Fruit fly (Drosophila melanogaster) whole organism, pupa: ENCODE results near the gene CG10750.

Source experiments
- CG10348 ChIP-seq: fragments of 200-800 bp; sonication (Bioruptor generic); IDR thresholded peaks from 2 replicates; pipeline ENCODE4 v1.3.6; 2022; ENCODE audit warnings: missing biosample characterization, missing genetic modification characterization
- CG12605 ChIP-seq: fragments of 200-800 bp; sonication (Bioruptor generic); IDR thresholded peaks from 2 replicates; pipeline ENCODE4 v1.3.6; 2022; ENCODE audit warnings: missing biosample characterization, missing genetic modification characterization
- CG13204 ChIP-seq: fragments of 200-800 bp; sonication (Bioruptor generic); optimal IDR thresholded peaks from 2 replicates; lab custom pipeline; 2018; ENCODE audit warnings: missing biosample characterization, mild to moderate bottlenecking, missing genetic modification characterization, moderate library complexity
- CG14655 ChIP-seq: fragments of 200-800 bp; sonication (Bioruptor generic); optimal IDR thresholded peaks from 3 replicates; lab custom pipeline; 2017; ENCODE audit warnings: mild to moderate bottlenecking, missing biosample characterization, missing genetic modification reagents, missing genetic modification characterization
- CG15710 ChIP-seq: fragments of 200-800 bp; sonication (Bioruptor generic); optimal IDR thresholded peaks from 2 replicates; lab custom pipeline; 2018; ENCODE audit warnings: missing biosample characterization, mild to moderate bottlenecking, missing genetic modification characterization, moderate library complexity
- CG17806 ChIP-seq: fragments of 200-800 bp; sonication (Bioruptor generic); optimal IDR thresholded peaks from 2 replicates; lab custom pipeline; 2018; ENCODE audit warnings: missing biosample characterization, mild to moderate bottlenecking, missing genetic modification characterization, moderate library complexity
- CG32121 ChIP-seq: fragments of 200-800 bp; sonication (Bioruptor generic); IDR thresholded peaks from 2 replicates; pipeline ENCODE4 v1.3.6; 2022; ENCODE audit warnings: missing biosample characterization, missing genetic modification characterization
- CG34367 ChIP-seq: fragments of 200-800 bp; sonication (Bioruptor generic); optimal IDR thresholded peaks from 2 replicates; lab custom pipeline; 2018; ENCODE audit warnings: missing biosample characterization, mild to moderate bottlenecking, missing genetic modification characterization
- CG4496 ChIP-seq: fragments of 200-800 bp; sonication (Bioruptor generic); IDR thresholded peaks from 3 replicates; pipeline ENCODE4 v1.3.6; 2022; ENCODE audit warnings: missing biosample characterization, missing genetic modification characterization
- CG8159 ChIP-seq: fragments of 200-800 bp; sonication (Bioruptor generic); optimal IDR thresholded peaks from 3 replicates; lab custom pipeline; 2018; ENCODE audit warnings: missing biosample characterization, mild to moderate bottlenecking, missing genetic modification characterization, moderate library complexity
- CG8301 ChIP-seq: fragments of 200-800 bp; sonication (Bioruptor generic); optimal IDR thresholded peaks from 2 replicates; lab custom pipeline; 2018; ENCODE audit warnings: missing biosample characterization, mild to moderate bottlenecking, missing genetic modification characterization
- CG9948 ChIP-seq: fragments of 200-800 bp; sonication (Bioruptor generic); optimal IDR thresholded peaks from 2 replicates; lab custom pipeline; 2018; ENCODE audit warnings: missing biosample characterization, mild to moderate bottlenecking, missing genetic modification characterization, moderate library complexity
- D1 ChIP-seq: fragments of 200-800 bp; sonication (Bioruptor generic); optimal IDR thresholded peaks from 2 replicates; lab custom pipeline; 2018; ENCODE audit warnings: missing biosample characterization, mild to moderate bottlenecking, missing genetic modification characterization, moderate library complexity
- EcR ChIP-seq: fragments of 200-800 bp; sonication (Bioruptor generic); optimal IDR thresholded peaks from 3 replicates; lab custom pipeline; 2019; ENCODE audit warnings: missing biosample characterization, missing genetic modification characterization, mild to moderate bottlenecking, moderate library complexity, missing genetic modification reagents
- Ets98B ChIP-seq: fragments of 200-800 bp; sonication (Bioruptor generic); IDR thresholded peaks from 2 replicates; pipeline ENCODE4 v1.3.6; 2022; ENCODE audit warnings: missing biosample characterization, missing genetic modification characterization
- Pif1A ChIP-seq: fragments of 200-800 bp; sonication (Bioruptor generic); optimal IDR thresholded peaks from 3 replicates; lab custom pipeline; 2016; ENCODE audit warnings: missing biosample characterization, missing genetic modification characterization
- Pif1B ChIP-seq: fragments of 200-800 bp; sonication (Bioruptor generic); optimal IDR thresholded peaks from 3 replicates; lab custom pipeline; 2016; ENCODE audit warnings: missing biosample characterization, missing genetic modification characterization
- Snoo ChIP-seq: fragments of 200-800 bp; sonication (Bioruptor generic); optimal IDR thresholded peaks from 3 replicates; lab custom pipeline; 2017; ENCODE audit warnings: missing biosample characterization, mild to moderate bottlenecking, missing genetic modification characterization, inconsistent platforms
- fd96Ca ChIP-seq: fragments of 200-800 bp; sonication (Bioruptor generic); IDR thresholded peaks from 3 replicates; pipeline ENCODE4 v1.3.6; 2022; ENCODE audit warnings: missing biosample characterization, missing genetic modification characterization
- gl ChIP-seq: fragments of 200-800 bp; sonication (Bioruptor generic); optimal IDR thresholded peaks from 2 replicates; lab custom pipeline; 2018; ENCODE audit warnings: missing biosample characterization, mild to moderate bottlenecking, missing genetic modification characterization
- rn ChIP-seq: fragments of 200-800 bp; sonication (Bioruptor generic); IDR thresholded peaks from 2 replicates; pipeline ENCODE4 v1.3.6; 2022; ENCODE audit warnings: missing biosample characterization, missing genetic modification characterization

The CG10750 gene

DNA sequence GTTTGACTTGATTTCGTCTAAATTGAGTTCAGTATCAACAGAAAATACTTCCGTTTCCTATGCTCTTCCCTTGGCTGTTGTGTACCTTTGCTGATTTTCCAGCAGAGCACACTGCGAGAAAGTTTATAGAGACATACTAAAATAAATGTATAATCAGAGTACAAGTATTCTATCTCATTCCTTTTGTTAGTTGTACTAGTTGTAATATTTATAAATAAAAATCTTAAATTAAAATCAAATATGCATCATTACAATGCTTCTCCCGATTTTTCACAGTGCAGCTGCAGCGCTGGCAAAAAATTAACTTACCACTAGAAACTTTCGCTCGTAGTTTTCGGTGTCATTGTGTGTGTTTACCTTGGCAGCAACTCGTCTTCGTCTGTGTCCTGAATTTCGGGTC is 35.0 kb downstream of the CG10750 start:
- TF ChIP-seq CG4496 (GFP tag; lab: Robert Waterston, UW) (no peak), CG10348 (no peak), CG12605 (no peak), Pif1A (peak; percentile 3), gl (tag; lab: Kevin White, UChicago) (no peak), CG9948 (tag; lab: Kevin White, UChicago) (peak; percentile 22), CG14655 (GFP tag; lab: Kevin White, UChicago) (peak; percentile 39), CG8159 (tag; lab: Kevin White, UChicago) (peak; percentile 28), Ets98B (GFP tag; lab: Robert Waterston, UW) (0 out of 2 replicates have a peak, but pooled peaks have one; percentile 23), CG15710 (tag; lab: Kevin White, UChicago) (peak; percentile 14), CG32121 (GFP tag; lab: Robert Waterston, UW) (peak; percentile 30; the same call in 1 of the 2 replicates), fd96Ca (GFP tag; lab: Robert Waterston, UW) (0 out of 3 replicates have a peak, but pooled peaks have one; percentile 16), CG34367 (tag; lab: Kevin White, UChicago) (no peak), Snoo (tag; lab: Kevin White, UChicago) (no peak), rn (GFP tag; lab: Robert Waterston, UW) (no peak), CG13204 (GFP tag; lab: Kevin White, UChicago) (no peak), CG8301 (tag; lab: Kevin White, UChicago) (peak; percentile 14), CG17806 (peak; percentile 19)

DNA sequence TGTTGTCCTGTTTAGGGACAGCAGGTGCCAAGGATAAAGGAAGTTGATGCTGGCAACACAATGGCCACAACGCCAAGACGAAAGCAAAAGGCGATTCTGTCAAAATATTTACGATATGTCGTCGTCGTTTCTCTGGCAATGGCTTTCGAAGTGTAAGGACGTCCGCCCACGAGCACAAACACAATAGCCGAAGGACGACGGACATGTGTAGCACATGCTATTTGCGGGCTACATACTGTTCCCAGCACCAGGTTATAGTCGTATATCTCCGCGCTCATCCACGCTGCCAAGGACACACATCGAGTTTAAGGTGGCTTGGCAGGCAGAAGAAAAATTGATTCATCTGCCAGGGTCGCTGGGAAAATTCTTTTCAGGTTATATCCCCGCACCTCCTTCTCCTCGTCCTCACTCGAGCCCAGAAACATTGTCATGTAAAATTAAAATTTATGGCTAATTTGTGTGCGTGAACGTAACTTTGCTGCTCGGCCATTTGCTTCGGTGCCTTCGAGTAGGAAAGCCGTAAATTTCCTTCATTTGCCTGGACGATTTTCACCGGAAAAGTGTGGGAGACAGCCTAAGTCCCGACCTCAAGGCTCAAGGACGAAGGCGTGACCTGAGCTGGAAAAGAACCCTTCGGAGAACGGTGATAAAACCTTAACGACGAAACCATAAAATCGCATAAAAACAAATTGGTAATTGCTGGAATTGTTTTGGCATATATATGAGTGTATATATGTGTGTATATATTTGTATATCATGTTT is 38.1 kb downstream of the CG10750 start:
- no peak for TF ChIP-seq CG12605
- no peak for TF ChIP-seq CG9948 (tag; lab: Kevin White, UChicago)
- TF ChIP-seq CG14655 (GFP tag; lab: Kevin White, UChicago), result no peak
- TF ChIP-seq CG17806, result no peak
- TF ChIP-seq CG10348, result no peak
- no peak for TF ChIP-seq Pif1B (GFP tag; lab: Kevin White, UChicago)
- no peak for TF ChIP-seq gl (tag; lab: Kevin White, UChicago)
- TF ChIP-seq Snoo (tag; lab: Kevin White, UChicago), result no peak
- TF ChIP-seq CG34367 (tag; lab: Kevin White, UChicago), result no peak
- TF ChIP-seq D1, result no peak
- no peak for TF ChIP-seq CG4496 (GFP tag; lab: Robert Waterston, UW)
- TF ChIP-seq Pif1A, result no peak
- TF ChIP-seq EcR (GFP tag; lab: Kevin White, UChicago), result no peak
- TF ChIP-seq CG32121 (GFP tag; lab: Robert Waterston, UW), result no peak
- no peak for TF ChIP-seq CG8159 (tag; lab: Kevin White, UChicago)

DNA sequence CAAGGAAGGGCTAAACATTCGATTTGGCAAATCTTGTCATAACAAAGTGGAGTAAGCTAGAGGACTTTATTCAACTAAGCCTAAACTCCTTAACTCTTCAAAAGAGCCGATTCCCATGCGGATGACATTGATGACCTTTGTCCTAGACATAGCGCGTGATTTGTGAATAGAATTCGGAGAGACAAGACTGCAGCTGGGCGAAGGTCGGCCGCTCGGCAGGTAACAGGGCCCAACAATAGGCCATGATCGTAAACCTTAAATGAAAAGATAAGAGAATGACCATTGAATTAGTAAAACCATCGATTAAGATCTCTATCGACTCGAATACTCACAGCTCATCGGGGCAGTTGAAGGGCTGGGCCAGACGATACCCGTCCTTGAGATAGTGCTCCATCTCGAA is 39.0 kb downstream of the CG10750 start:
- TF ChIP-seq Snoo (tag; lab: Kevin White, UChicago) (no peak), CG32121 (GFP tag; lab: Robert Waterston, UW) (no peak), D1 (no peak), Ets98B (GFP tag; lab: Robert Waterston, UW) (no peak), CG15710 (tag; lab: Kevin White, UChicago) (no peak), Pif1B (GFP tag; lab: Kevin White, UChicago) (no peak), gl (tag; lab: Kevin White, UChicago) (no peak), CG14655 (GFP tag; lab: Kevin White, UChicago) (no peak), CG8159 (tag; lab: Kevin White, UChicago) (no peak), rn (GFP tag; lab: Robert Waterston, UW) (no peak)
- TF ChIP-seq, all 21 proteins: peak for 0

- TF ChIP-seq CG4496 (GFP tag; lab: Robert Waterston, UW) (no peak), Pif1B (GFP tag; lab: Kevin White, UChicago) (no peak)
These were observed 41.2 kb downstream of the CG10750 start for dm6 chr2L:19341074-19341806.

DNA sequence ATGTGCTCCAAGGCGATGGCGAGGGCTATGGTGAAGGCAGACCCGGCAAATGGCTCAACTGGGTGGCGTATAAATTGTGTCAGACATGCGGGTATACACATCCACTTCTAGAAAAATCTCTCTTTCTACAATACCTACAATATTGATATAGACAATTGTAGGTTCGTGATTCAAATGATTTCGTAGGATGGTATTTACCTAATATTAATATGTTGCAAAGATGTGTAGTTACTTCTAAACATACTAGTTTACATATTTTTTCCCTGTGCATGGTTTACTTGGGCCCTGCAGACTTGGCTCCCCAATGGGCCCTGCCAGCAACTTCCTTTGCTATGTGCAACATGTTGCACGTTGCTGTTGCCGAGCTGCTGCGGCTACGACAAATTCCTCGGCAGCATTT is 42.0 kb downstream of the CG10750 start:
- TF ChIP-seq CG13204 (GFP tag; lab: Kevin White, UChicago), result peak; percentile 86
- peak; percentile 92 for TF ChIP-seq CG4496 (GFP tag; lab: Robert Waterston, UW)
- TF ChIP-seq CG32121 (GFP tag; lab: Robert Waterston, UW), result peak; percentile 71
- peak; percentile 78 for TF ChIP-seq Pif1B (GFP tag; lab: Kevin White, UChicago)
- peak; percentile 94 for TF ChIP-seq CG15710 (tag; lab: Kevin White, UChicago)
- peak; percentile 86 for TF ChIP-seq D1
- TF ChIP-seq CG14655 (GFP tag; lab: Kevin White, UChicago), result peak; percentile 91
- peak; percentile 97 for TF ChIP-seq CG17806
- peak; percentile 94 for TF ChIP-seq CG8159 (tag; lab: Kevin White, UChicago)
- peak; percentile 86 for TF ChIP-seq Ets98B (GFP tag; lab: Robert Waterston, UW)
- peak; percentile 93 for TF ChIP-seq gl (tag; lab: Kevin White, UChicago)
- peak; percentile 97 for TF ChIP-seq CG34367 (tag; lab: Kevin White, UChicago)
- peak; percentile 83 for TF ChIP-seq fd96Ca (GFP tag; lab: Robert Waterston, UW)
- TF ChIP-seq rn (GFP tag; lab: Robert Waterston, UW), result peak; percentile 80
- no peak for TF ChIP-seq Snoo (tag; lab: Kevin White, UChicago)
- peak; percentile 78 for TF ChIP-seq CG12605
- peak; percentile 90 for TF ChIP-seq Pif1A
- TF ChIP-seq CG9948 (tag; lab: Kevin White, UChicago), result peak; percentile 96
- peak; percentile 89 for TF ChIP-seq CG8301 (tag; lab: Kevin White, UChicago)
- no peak for TF ChIP-seq EcR (GFP tag; lab: Kevin White, UChicago)
- TF ChIP-seq CG10348, result no peak
